Fruit fly (Drosophila melanogaster) Kc167 (cell line): Measurements from ENCODE around the gene CG14050.

Experiments
- Myc ChIP-seq: fragments of >200 bp; optimal IDR thresholded peaks from 2 replicates; lab custom pipeline; 2017; ENCODE audit warnings: missing external identifiers
- Sin3A ChIP-seq: fragments of >200 bp; optimal IDR thresholded peaks from 2 replicates; lab custom pipeline; 2018; ENCODE audit warnings: missing external identifiers
- h ChIP-seq: fragments of >200 bp; optimal IDR thresholded peaks from 3 replicates; lab custom pipeline; 2018; ENCODE audit warnings: missing external identifiers
- insv ChIP-seq: fragments of >200 bp; optimal IDR thresholded peaks from 3 replicates; lab custom pipeline; 2018; ENCODE audit warnings: missing external identifiers
- ttk ChIP-seq: sonication (Bioruptor generic); optimal IDR thresholded peaks from 2 replicates; lab custom pipeline; 2017; ENCODE audit warnings: missing external identifiers

DNA sequence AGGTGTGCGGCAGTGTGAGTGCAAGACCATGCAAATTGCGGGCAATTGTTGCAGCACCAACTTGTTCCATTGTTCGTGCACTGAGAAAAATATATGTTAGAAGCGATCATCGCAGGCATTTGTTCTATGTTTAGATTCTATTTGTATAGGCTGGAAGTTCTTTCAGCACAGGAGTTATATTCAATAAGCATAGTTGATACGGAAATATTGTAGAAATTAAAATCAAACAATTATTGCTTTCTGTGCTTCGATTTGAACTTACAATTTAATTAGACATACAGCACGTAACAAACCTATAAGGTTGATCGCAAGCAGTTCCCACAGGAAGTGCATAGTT lies 24.2 kb upstream of the CG14050 start:
- TF ChIP-seq Myc (lab: Kevin White, UChicago) = no peak
- TF ChIP-seq insv (lab: Kevin White, UChicago) = no peak
- TF ChIP-seq ttk = no peak
- no peak for TF ChIP-seq Sin3A (lab: Kevin White, UChicago)
- no peak for TF ChIP-seq h (lab: Kevin White, UChicago)
